Fruit fly (Drosophila melanogaster) whole organism, embryonic: ENCODE data around the gene Gr39a.

Source experiments
- BEAF-32 ChIP-seq: fragments of 200-800 bp; sonication (Bioruptor generic); optimal IDR thresholded peaks from 3 replicates; lab custom pipeline; 2017; ENCODE audit warnings: missing biosample characterization, missing genetic modification characterization, mild to moderate bottlenecking, moderate library complexity, missing genetic modification reagents
- CG10274 ChIP-seq: fragments of 200-800 bp; sonication (Bioruptor generic); optimal IDR thresholded peaks from 3 replicates; lab custom pipeline; 2017; ENCODE audit warnings: missing biosample characterization, mild to moderate bottlenecking, missing genetic modification characterization
- CG12219 ChIP-seq: fragments of 200-800 bp; sonication (Bioruptor generic); optimal IDR thresholded peaks from 3 replicates; lab custom pipeline; 2018; ENCODE audit warnings: missing biosample characterization, mild to moderate bottlenecking, missing genetic modification characterization
- CG14860 ChIP-seq: fragments of 200-800 bp; sonication (Bioruptor generic); IDR thresholded peaks from 3 replicates; pipeline ENCODE4 v1.3.6; 2022; ENCODE audit warnings: missing biosample characterization, missing genetic modification characterization; ENCODE audit not compliant: partially characterized antibody
- CG15601 ChIP-seq: fragments of 200-800 bp; sonication (Bioruptor generic); optimal IDR thresholded peaks from 3 replicates; lab custom pipeline; 2019; ENCODE audit warnings: missing biosample characterization, mild to moderate bottlenecking, missing genetic modification characterization, moderate library complexity
- CG17912 ChIP-seq: fragments of 200-800 bp; sonication (Bioruptor generic); optimal IDR thresholded peaks from 2 replicates; lab custom pipeline; 2018; ENCODE audit warnings: missing biosample characterization, mild to moderate bottlenecking, missing genetic modification characterization
- CG18476 ChIP-seq: fragments of 200-800 bp; sonication (Bioruptor generic); optimal IDR thresholded peaks from 2 replicates; lab custom pipeline; 2016; ENCODE audit warnings: missing biosample characterization, mild to moderate bottlenecking, missing genetic modification characterization
- CG2875 ChIP-seq: fragments of 200-800 bp; sonication (Bioruptor generic); optimal IDR thresholded peaks from 2 replicates; lab custom pipeline; 2017; ENCODE audit warnings: missing biosample characterization, mild to moderate bottlenecking, missing genetic modification characterization, missing genetic modification reagents
- CG31365 ChIP-seq: fragments of 200-800 bp; sonication (Bioruptor generic); optimal IDR thresholded peaks from 2 replicates; lab custom pipeline; 2018; ENCODE audit warnings: missing biosample characterization, mild to moderate bottlenecking, missing genetic modification characterization
- CG33213 ChIP-seq: fragments of 200-800 bp; sonication (Bioruptor generic); optimal IDR thresholded peaks from 3 replicates; lab custom pipeline; 2016; ENCODE audit warnings: missing biosample characterization, missing genetic modification characterization
- CG4328 ChIP-seq: fragments of 200-800 bp; sonication (Bioruptor generic); optimal IDR thresholded peaks from 3 replicates; lab custom pipeline; 2017; ENCODE audit warnings: missing biosample characterization, missing genetic modification reagents, missing genetic modification characterization
- CG4707 ChIP-seq: fragments of 200-800 bp; sonication (Bioruptor generic); optimal IDR thresholded peaks from 2 replicates; lab custom pipeline; 2018; ENCODE audit warnings: missing biosample characterization, mild to moderate bottlenecking, missing genetic modification characterization, moderate library complexity
- CG6175 ChIP-seq: fragments of 200-800 bp; sonication (Bioruptor generic); IDR thresholded peaks from 3 replicates; pipeline ENCODE4 v1.3.6; 2022; ENCODE audit warnings: missing biosample characterization, missing genetic modification characterization
- Kr ChIP-seq: fragments of 200-800 bp; sonication (Bioruptor generic); optimal IDR thresholded peaks from 2 replicates; lab custom pipeline; 2017; ENCODE audit warnings: missing biosample characterization, mild to moderate bottlenecking, missing genetic modification characterization
- Mes4 ChIP-seq: fragments of 200-800 bp; sonication (Bioruptor generic); optimal IDR thresholded peaks from 2 replicates; lab custom pipeline; 2016; ENCODE audit warnings: missing biosample characterization, missing genetic modification characterization
- Pdp1 ChIP-seq, 2 experiments: fragments of 200-800 bp; sonication (Bioruptor generic); optimal IDR thresholded peaks; 3 replicates each; lab custom pipeline; 2016; ENCODE audit warnings: missing biosample characterization in 2 of 2, missing genetic modification characterization in 2 of 2, mild to moderate bottlenecking in 1 of 2, moderate library complexity in 1 of 2
- Rfx ChIP-seq: fragments of 200-800 bp; sonication (Bioruptor generic); IDR thresholded peaks from 2 replicates; pipeline ENCODE4 v1.3.6; 2022; ENCODE audit warnings: missing biosample characterization, missing genetic modification characterization
- Xrp1 ChIP-seq: fragments of 200-800 bp; sonication (Bioruptor generic); IDR thresholded peaks from 2 replicates; pipeline ENCODE4 v1.3.6; 2022; ENCODE audit warnings: missing biosample characterization, missing genetic modification characterization
- cg ChIP-seq: fragments of 200-800 bp; sonication (Bioruptor generic); optimal IDR thresholded peaks from 3 replicates; lab custom pipeline; 2019; ENCODE audit warnings: missing biosample characterization, mild to moderate bottlenecking, missing genetic modification characterization, moderate library complexity
- crol ChIP-seq: fragments of 200-800 bp; sonication (Bioruptor generic); IDR thresholded peaks from 2 replicates; pipeline ENCODE4 v1.3.6; 2022; ENCODE audit warnings: missing biosample characterization, missing genetic modification characterization
- cwo ChIP-seq: fragments of 200-800 bp; sonication (Bioruptor generic); optimal IDR thresholded peaks from 3 replicates; lab custom pipeline; 2017; ENCODE audit warnings: missing biosample characterization, missing genetic modification characterization, mild to moderate bottlenecking, moderate library complexity, missing genetic modification reagents
- exex ChIP-seq: fragments of 200-800 bp; sonication (Bioruptor generic); optimal IDR thresholded peaks from 4 replicates; lab custom pipeline; 2018; ENCODE audit warnings: missing biosample characterization, mild to moderate bottlenecking, missing genetic modification characterization, moderate library complexity
- gem ChIP-seq: fragments of 200-800 bp; sonication (Bioruptor generic); optimal IDR thresholded peaks from 2 replicates; lab custom pipeline; 2019; ENCODE audit warnings: missing biosample characterization, mild to moderate bottlenecking, missing genetic modification characterization, moderate library complexity
- grau ChIP-seq: fragments of 200-800 bp; optimal IDR thresholded peaks from 3 replicates; lab custom pipeline; 2019; ENCODE audit warnings: missing biosample characterization, mild to moderate bottlenecking, missing genetic modification characterization, moderate library complexity
- inv ChIP-seq: fragments of 200-800 bp; sonication (Bioruptor generic); IDR thresholded peaks from 2 replicates; pipeline ENCODE4 v1.3.6; 2022; ENCODE audit warnings: missing biosample characterization, missing genetic modification characterization; ENCODE audit not compliant: partially characterized antibody
- lab ChIP-seq: fragments of 200-800 bp; sonication (Bioruptor generic); optimal IDR thresholded peaks from 3 replicates; lab custom pipeline; 2017; ENCODE audit warnings: missing biosample characterization, missing genetic modification characterization, mild to moderate bottlenecking, moderate library complexity, missing genetic modification reagents
- lbe ChIP-seq: fragments of 200-800 bp; sonication (Bioruptor generic); optimal IDR thresholded peaks from 2 replicates; lab custom pipeline; 2016; ENCODE audit warnings: missing biosample characterization, mild to moderate bottlenecking, missing genetic modification characterization
- lov ChIP-seq, 2 experiments: fragments of 200-800 bp in 1 of 2; fragments of >200 bp in 1 of 2; sonication (Bioruptor generic) in 1 of 2; IDR thresholded peaks in 1 of 2; optimal IDR thresholded peaks in 1 of 2; 2 replicates in 1 of 2; 3 replicates in 1 of 2; pipeline versions ENCODE4 v1.3.6 to Lab custom; 2017 to 2022; ENCODE audit warnings: missing biosample characterization in 1 of 2, missing genetic modification characterization in 1 of 2
- nom ChIP-seq: fragments of 200-800 bp; sonication (Bioruptor generic); optimal IDR thresholded peaks from 2 replicates; lab custom pipeline; 2017; ENCODE audit warnings: missing biosample characterization, missing genetic modification characterization, mild to moderate bottlenecking, moderate library complexity, missing genetic modification reagents
- org-1 ChIP-seq: fragments of 200-800 bp; sonication (Bioruptor generic); optimal IDR thresholded peaks from 2 replicates; lab custom pipeline; 2017; ENCODE audit warnings: missing biosample characterization, missing genetic modification characterization
- pita ChIP-seq: fragments of 200-800 bp; sonication (Bioruptor generic); optimal IDR thresholded peaks from 2 replicates; lab custom pipeline; 2017; ENCODE audit warnings: missing biosample characterization, mild to moderate bottlenecking, missing genetic modification characterization
- pros ChIP-seq: fragments of 200-800 bp; sonication (Bioruptor generic); optimal IDR thresholded peaks from 3 replicates; lab custom pipeline; 2019; ENCODE audit warnings: missing biosample characterization, mild to moderate bottlenecking, missing genetic modification characterization, moderate library complexity
- ranshi ChIP-seq: fragments of 200-800 bp; sonication (Bioruptor generic); IDR thresholded peaks from 2 replicates; pipeline ENCODE4 v1.3.6; 2022; ENCODE audit warnings: missing biosample characterization, missing genetic modification characterization
- sens ChIP-seq: fragments of 200-800 bp; sonication (Bioruptor generic); peaks from one replicate; lab custom pipeline; 2016; ENCODE audit warnings: missing biosample characterization, missing genetic modification characterization
- tap ChIP-seq: fragments of 200-800 bp; optimal IDR thresholded peaks from 3 replicates; lab custom pipeline; 2019; ENCODE audit warnings: missing biosample characterization, mild to moderate bottlenecking, missing genetic modification characterization, moderate library complexity
- toy ChIP-seq: fragments of 200-800 bp; sonication (Bioruptor generic); IDR thresholded peaks from 2 replicates; pipeline ENCODE4 v1.3.6; 2022; ENCODE audit warnings: missing biosample characterization, missing genetic modification characterization
- unc-4 ChIP-seq: fragments of 200-800 bp; sonication (Bioruptor generic); IDR thresholded peaks from 2 replicates; pipeline ENCODE4 v1.3.6; 2022; ENCODE audit warnings: missing biosample characterization, missing genetic modification characterization; ENCODE audit not compliant: partially characterized antibody

Gr39a gene

dm6 chr2L:21310427-21311199 is 20.1 kb downstream of the Gr39a start, which contains the start of gene crc (continued):
- peak; percentile 65 for TF ChIP-seq gem (tag; lab: Kevin White, UChicago)
- no peak for TF ChIP-seq ranshi (GFP tag; lab: Robert Waterston, UW)
- TF ChIP-seq, all 482 proteins: peak for 118

dm6 chr2L:21311200-21311689 is 20.7 kb downstream of the Gr39a start:
- no peak for TF ChIP-seq cg (GFP tag; lab: Kevin White, UChicago)
- TF ChIP-seq grau (tag; lab: Kevin White, UChicago), result peak; percentile 64
- TF ChIP-seq BEAF-32 (GFP tag; lab: Kevin White, UChicago), result no peak
- TF ChIP-seq CG14860, result no peak
- TF ChIP-seq exex, result no peak
- TF ChIP-seq lov (optimal IDR thresholded peaks at IDR 0.05; lab: Kevin White, UChicago), result no peak
- no peak for TF ChIP-seq lov (GFP tag; IDR thresholded peaks at IDR 0.05; lab: Robert Waterston, UW)
- 0 out of 3 replicates have a peak, but pooled peaks have one; percentile 70 for TF ChIP-seq CG6175 (GFP tag; lab: Robert Waterston, UW)
- no peak for TF ChIP-seq lbe
- TF ChIP-seq org-1 (GFP tag; lab: Kevin White, UChicago), result no peak
- no peak for TF ChIP-seq CG33213 (GFP tag; lab: Kevin White, UChicago)
- TF ChIP-seq pros (GFP tag; lab: Kevin White, UChicago), result no peak
- TF ChIP-seq sens (GFP tag; lab: Kevin White, UChicago), result peak; percentile 81
- no peak for TF ChIP-seq CG12219 (GFP tag; lab: Kevin White, UChicago)
- TF ChIP-seq crol (GFP tag; lab: Robert Waterston, UW), result no peak
- TF ChIP-seq CG18476, result no peak
- TF ChIP-seq CG4707 (GFP tag; lab: Kevin White, UChicago), result no peak
- no peak for TF ChIP-seq toy (GFP tag; lab: Robert Waterston, UW)
- TF ChIP-seq CG2875 (GFP tag; lab: Kevin White, UChicago), result no peak
- TF ChIP-seq tap (tag; lab: Kevin White, UChicago), result no peak
- TF ChIP-seq CG31365, result no peak
- TF ChIP-seq lab, result peak; percentile 12
- TF ChIP-seq CG4328 (GFP tag; lab: Kevin White, UChicago), result no peak
- TF ChIP-seq Mes4 (GFP tag; lab: Kevin White, UChicago), result no peak
- no peak for TF ChIP-seq pita (GFP tag; lab: Kevin White, UChicago)
- no peak for TF ChIP-seq Rfx (GFP tag; lab: Robert Waterston, UW)
- peak in 1 of 2 experiments; percentile 73 for TF ChIP-seq Pdp1 (GFP tag; optimal IDR thresholded peaks at IDR 0.05; lab: Kevin White, UChicago)
- TF ChIP-seq CG10274 (GFP tag; lab: Kevin White, UChicago), result no peak
- peak; percentile 7 for TF ChIP-seq cwo (GFP tag; lab: Kevin White, UChicago)
- TF ChIP-seq nom (GFP tag; lab: Kevin White, UChicago), result no peak
- no peak for TF ChIP-seq unc-4 (GFP tag; lab: Robert Waterston, UW)
- TF ChIP-seq CG15601, result no peak
- TF ChIP-seq Xrp1 (GFP tag; lab: Robert Waterston, UW), result 0 out of 2 replicates have a peak, but pooled peaks have one; percentile 3
- no peak for TF ChIP-seq Kr (GFP tag; lab: Kevin White, UChicago)
- no peak for TF ChIP-seq inv (GFP tag; lab: Robert Waterston, UW)
- TF ChIP-seq CG17912 (GFP tag; lab: Kevin White, UChicago), result no peak
